Fruit fly (Drosophila melanogaster) whole organism, larva: Measurements from ENCODE around the gene CG44303.

ENCODE experiments used
- noc ChIP-seq: fragments of 200-800 bp; sonication (Bioruptor generic); optimal IDR thresholded peaks from 3 replicates; lab custom pipeline; 2019; ENCODE audit warnings: missing biosample characterization, mild to moderate bottlenecking, missing genetic modification characterization, moderate library complexity

CG44303 gene

dm6 chrX:6687267-6687666 is at the start of gene CG44303:
Gene CG44303 (minus strand): TSS chrX:6687420.
- no peak for TF ChIP-seq noc

- TF ChIP-seq noc = peak; percentile 86
These were observed 46.2 kb upstream of the CG44303 start for dm6 chrX:6733291-6734042.

- TF ChIP-seq noc = peak; percentile 8
These were observed 43.5 kb upstream of the CG44303 start for dm6 chrX:6730600-6731259.

dm6 chrX:6728597-6729158 is 41.5 kb upstream of the CG44303 start:
- TF ChIP-seq noc = no peak

- no peak for TF ChIP-seq noc
These were observed 39.7 kb upstream of the CG44303 start for dm6 chrX:6726758-6727490.

dm6 chrX:6724904-6725505 is 37.8 kb upstream of the CG44303 start:
- TF ChIP-seq noc = no peak

- TF ChIP-seq noc = no peak
These were observed 36.4 kb upstream of the CG44303 start for dm6 chrX:6723622-6724021.

dm6 chrX:6719968-6720367 is 32.7 kb upstream of the CG44303 start:
- no peak for TF ChIP-seq noc

dm6 chrX:6719259-6719658 is 32.0 kb upstream of the CG44303 start:
- TF ChIP-seq noc = peak; percentile 39

- no peak for TF ChIP-seq noc
These were observed 28.9 kb upstream of the CG44303 start for dm6 chrX:6716170-6716569.

- TF ChIP-seq noc = peak; percentile 58
These were observed 24.1 kb upstream of the CG44303 start for dm6 chrX:6711295-6711694.

dm6 chrX:6710665-6711064 is 23.4 kb upstream of the CG44303 start:
- no peak for TF ChIP-seq noc

- TF ChIP-seq noc = no peak
These were observed 23.0 kb upstream of the CG44303 start for dm6 chrX:6710258-6710657.

dm6 chrX:6709252-6710037 is 22.2 kb upstream of the CG44303 start:
- no peak for TF ChIP-seq noc

dm6 chrX:6708580-6709199 is 21.5 kb upstream of the CG44303 start:
- no peak for TF ChIP-seq noc

- no peak for TF ChIP-seq noc
These were observed 20.9 kb upstream of the CG44303 start for dm6 chrX:6708138-6708537.
